Fruit fly (Drosophila melanogaster) whole organism, adult: Measurements from ENCODE around the gene CG43799.

ENCODE experiments used
- CG7101 ChIP-seq: fragments of 200-800 bp; sonication (Bioruptor generic); optimal IDR thresholded peaks from 2 replicates; lab custom pipeline; 2018; ENCODE audit warnings: missing biosample characterization, mild to moderate bottlenecking, missing genetic modification characterization, moderate library complexity
- Crg-1 ChIP-seq: fragments of 200-800 bp; sonication (Bioruptor generic); optimal IDR thresholded peaks from 2 replicates; lab custom pipeline; 2016; ENCODE audit warnings: missing biosample characterization, missing genetic modification characterization
- Hr96 ChIP-seq: fragments of 200-800 bp; sonication (Bioruptor generic); optimal IDR thresholded peaks from 2 replicates; lab custom pipeline; 2016; ENCODE audit warnings: missing biosample characterization, missing genetic modification characterization
- toe ChIP-seq: fragments of 200-800 bp; sonication (Bioruptor generic); optimal IDR thresholded peaks from 2 replicates; lab custom pipeline; 2016; ENCODE audit warnings: missing biosample characterization, missing genetic modification characterization

DNA sequence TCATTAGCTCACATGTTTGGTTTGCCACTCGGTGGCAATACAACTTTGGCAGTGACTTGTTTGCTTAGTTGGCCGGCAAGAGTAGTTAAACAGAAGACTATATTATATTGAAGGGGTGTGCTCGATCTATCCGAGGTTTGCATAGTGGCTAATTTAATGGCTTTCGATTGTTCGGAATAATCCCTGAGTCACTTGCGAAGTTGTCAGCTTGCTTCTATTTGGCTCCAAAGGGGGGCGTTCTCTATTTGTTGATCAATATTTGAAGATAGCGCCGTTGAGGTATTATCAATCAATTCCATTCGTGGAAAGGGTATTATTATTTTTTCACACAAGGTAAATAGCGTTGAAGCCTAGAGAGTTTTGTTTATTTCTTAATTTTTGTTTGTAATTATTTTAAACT is 20.6 kb downstream of the CG43799 start:
- no peak for TF ChIP-seq Hr96 (GFP tag; lab: Kevin White, UChicago)
- TF ChIP-seq CG7101 (tag; lab: Kevin White, UChicago): peak; percentile 9
- TF ChIP-seq toe (GFP tag; lab: Kevin White, UChicago): no peak
- TF ChIP-seq Crg-1 (GFP tag; lab: Kevin White, UChicago): peak; percentile 9
